Worm (Caenorhabditis elegans) whole organism, mixed stage, embryonic: ENCODE data around the gene mrpl-40.

Experiments
- bed-3 ChIP-seq: fragments of 200-800 bp; sonication (Bioruptor generic); optimal IDR thresholded peaks from 3 replicates; lab custom pipeline; 2018; ENCODE audit warnings: mild to moderate bottlenecking, missing genetic modification characterization, moderate library complexity, missing compliant biosample characterization
- blmp-1 ChIP-seq: fragments of 150-350 bp; optimal IDR thresholded peaks from 2 replicates; lab custom pipeline; 2014; ENCODE audit warnings: missing biosample characterization, missing genetic modification characterization
- ceh-39 ChIP-seq: fragments of 150-350 bp; optimal IDR thresholded peaks from 2 replicates; lab custom pipeline; 2014; ENCODE audit warnings: missing biosample characterization, missing genetic modification characterization
- ceh-43 ChIP-seq: fragments of 200-800 bp; sonication (Bioruptor generic); optimal IDR thresholded peaks from 2 replicates; lab custom pipeline; 2018; ENCODE audit warnings: mild to moderate bottlenecking, missing genetic modification characterization, moderate library complexity, missing compliant biosample characterization
- ceh-83 ChIP-seq: fragments of 200-800 bp; sonication (Bioruptor generic); optimal IDR thresholded peaks from 2 replicates; lab custom pipeline; 2018; ENCODE audit warnings: mild to moderate bottlenecking, missing genetic modification characterization, missing compliant biosample characterization
- ces-1 ChIP-seq: fragments of 150-350 bp; optimal IDR thresholded peaks from 2 replicates; lab custom pipeline; 2014; ENCODE audit warnings: missing biosample characterization, missing genetic modification reagents, missing genetic modification characterization
- cnd-1 ChIP-seq: fragments of 200-800 bp; sonication (Bioruptor generic); optimal IDR thresholded peaks from 2 replicates; lab custom pipeline; 2018; ENCODE audit warnings: mild to moderate bottlenecking, missing genetic modification characterization, missing compliant biosample characterization
- drap-1 ChIP-seq: fragments of 200-800 bp; sonication (Bioruptor generic); optimal IDR thresholded peaks from 3 replicates; lab custom pipeline; 2018; ENCODE audit warnings: mild to moderate bottlenecking, missing genetic modification characterization, missing compliant biosample characterization
- elt-1 ChIP-seq: sonication (generic microtip); optimal IDR thresholded peaks from 2 replicates; lab custom pipeline; 2017; ENCODE audit warnings: missing genetic modification characterization, mild to moderate bottlenecking, missing compliant biosample characterization, antibody characterized with exemption, moderate library complexity, borderline replicate concordance; ENCODE audit not compliant: insufficient read depth
- elt-3 ChIP-seq: fragments of 150-350 bp; optimal IDR thresholded peaks from 2 replicates; lab custom pipeline; 2014; ENCODE audit warnings: missing biosample characterization, missing genetic modification characterization
- flh-1 ChIP-seq: fragments of 200-800 bp; sonication (Bioruptor generic); optimal IDR thresholded peaks from 2 replicates; lab custom pipeline; 2018; ENCODE audit warnings: mild to moderate bottlenecking, missing genetic modification characterization, moderate library complexity, missing compliant biosample characterization
- ham-2 ChIP-seq: fragments of 200-800 bp; sonication (Bioruptor generic); optimal IDR thresholded peaks from 2 replicates; lab custom pipeline; 2018; ENCODE audit warnings: mild to moderate bottlenecking, missing genetic modification characterization, missing compliant biosample characterization
- hlh-1 ChIP-seq: fragments of 150-350 bp; optimal IDR thresholded peaks from 2 replicates; lab custom pipeline; 2014; ENCODE audit warnings: missing biosample characterization, missing genetic modification reagents, missing genetic modification characterization
- lin-13 ChIP-seq: fragments of 150-350 bp; optimal IDR thresholded peaks from 2 replicates; lab custom pipeline; 2014; ENCODE audit warnings: missing biosample characterization, missing genetic modification characterization
- lin-32 ChIP-seq: fragments of 200-800 bp; sonication (Bioruptor generic); optimal IDR thresholded peaks from 2 replicates; lab custom pipeline; 2018; ENCODE audit warnings: mild to moderate bottlenecking, missing genetic modification characterization, missing compliant biosample characterization
- lsy-2 ChIP-seq: fragments of 150-350 bp; optimal IDR thresholded peaks from 2 replicates; lab custom pipeline; 2014; ENCODE audit warnings: missing biosample characterization, missing genetic modification characterization
- mab-5 ChIP-seq: fragments of 150-350 bp; optimal IDR thresholded peaks from 2 replicates; lab custom pipeline; 2014; ENCODE audit warnings: missing biosample characterization, missing genetic modification characterization
- mep-1 ChIP-seq: fragments of 150-350 bp; optimal IDR thresholded peaks from 2 replicates; lab custom pipeline; 2017; ENCODE audit warnings: missing biosample characterization, missing genetic modification reagents, missing genetic modification characterization, inconsistent platforms
- mls-2 ChIP-seq: sonication (generic microtip); optimal IDR thresholded peaks from 2 replicates; lab custom pipeline; 2016; ENCODE audit warnings: mild to moderate bottlenecking, missing genetic modification characterization, moderate library complexity, missing compliant biosample characterization
- nhr-12 ChIP-seq: fragments of 150-350 bp; optimal IDR thresholded peaks from 2 replicates; lab custom pipeline; 2014; ENCODE audit warnings: missing biosample characterization, missing genetic modification characterization
- nhr-237 ChIP-seq: fragments of 150-350 bp; optimal IDR thresholded peaks from 2 replicates; lab custom pipeline; 2014; ENCODE audit warnings: missing biosample characterization, missing genetic modification characterization
- nhr-28 ChIP-seq: fragments of 150-350 bp; optimal IDR thresholded peaks from 2 replicates; lab custom pipeline; 2014; ENCODE audit warnings: missing biosample characterization, missing genetic modification characterization
- nhr-76 ChIP-seq: sonication (generic microtip); optimal IDR thresholded peaks from 2 replicates; lab custom pipeline; 2017; ENCODE audit warnings: missing biosample characterization, missing genetic modification characterization
- pha-4 ChIP-seq: fragments of 150-350 bp; optimal IDR thresholded peaks from 2 replicates; lab custom pipeline; 2018; ENCODE audit warnings: missing biosample characterization, missing genetic modification reagents, missing genetic modification characterization
- sptf-1 ChIP-seq: sonication (generic microtip); optimal IDR thresholded peaks from 2 replicates; lab custom pipeline; 2017; ENCODE audit warnings: mild to moderate bottlenecking, missing genetic modification characterization, moderate library complexity, missing compliant biosample characterization
- tbx-8 ChIP-seq: fragments of 200-800 bp; sonication (Bioruptor generic); optimal IDR thresholded peaks from 2 replicates; lab custom pipeline; 2018; ENCODE audit warnings: mild to moderate bottlenecking, missing genetic modification characterization, moderate library complexity, missing compliant biosample characterization
- unc-120 ChIP-seq: sonication (generic microtip); optimal IDR thresholded peaks from 2 replicates; lab custom pipeline; 2017; ENCODE audit warnings: missing genetic modification characterization, missing compliant biosample characterization; ENCODE audit not compliant: poor library complexity, severe bottlenecking
- unc-62 ChIP-seq: fragments of 150-350 bp; optimal IDR thresholded peaks from 2 replicates; lab custom pipeline; 2014; ENCODE audit warnings: missing biosample characterization, missing genetic modification reagents, missing genetic modification characterization
- ztf-11 ChIP-seq: fragments of 150-350 bp; optimal IDR thresholded peaks from 2 replicates; lab custom pipeline; 2014; ENCODE audit warnings: missing biosample characterization, missing genetic modification characterization

Gene mrpl-40

DNA sequence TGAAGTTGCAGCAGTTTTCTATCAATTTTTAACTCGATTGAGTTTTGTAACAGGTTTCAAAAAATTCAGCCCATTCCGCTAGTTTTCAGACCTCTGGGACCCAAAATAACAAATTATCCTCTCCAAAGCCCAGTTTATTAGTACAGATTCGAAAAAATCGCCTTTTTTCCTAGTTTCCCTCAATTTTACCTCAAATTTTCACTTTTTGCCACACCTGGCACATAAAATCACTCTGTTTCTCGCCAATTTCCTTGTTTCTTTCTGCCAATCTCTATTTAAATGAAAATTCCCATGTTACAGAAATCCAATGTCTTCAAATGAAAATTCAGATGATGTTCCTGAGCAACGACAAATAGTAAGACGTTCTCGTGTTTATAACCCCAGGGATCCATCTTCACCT, 44.8 kb downstream of the mrpl-40 start, which contains the start of gene pals-22:
pals-22 (plus strand) TSS at position 301 of the 400 bp plus-strand sequence.
- TF ChIP-seq unc-62 (GFP tag; lab: Kevin White, UChicago) = no peak
- TF ChIP-seq pha-4 = no peak
- TF ChIP-seq lin-13 (tag; lab: Kevin White, UChicago) = no peak
- no peak for TF ChIP-seq blmp-1 (tag; lab: Kevin White, UChicago)
- TF ChIP-seq nhr-12 (tag; lab: Kevin White, UChicago) = no peak
- TF ChIP-seq cnd-1 (tag; lab: Kevin White, UChicago) = no peak
- TF ChIP-seq nhr-237 (tag; lab: Kevin White, UChicago) = no peak
- no peak for TF ChIP-seq sptf-1 (tag; lab: Kevin White, UChicago)
- TF ChIP-seq lsy-2 = no peak
- TF ChIP-seq drap-1 (GFP tag; lab: Kevin White, UChicago) = no peak
- no peak for TF ChIP-seq mep-1 (tag; lab: Kevin White, UChicago)
- TF ChIP-seq hlh-1 = no peak
- TF ChIP-seq mls-2 (tag; lab: Kevin White, UChicago) = no peak
- no peak for TF ChIP-seq nhr-28
- no peak for TF ChIP-seq elt-3
- no peak for TF ChIP-seq mab-5 (tag; lab: Kevin White, UChicago)
- TF ChIP-seq tbx-8 (GFP tag; lab: Kevin White, UChicago) = no peak
- no peak for TF ChIP-seq nhr-76 (tag; lab: Kevin White, UChicago)
- no peak for TF ChIP-seq ceh-83 (GFP tag; lab: Kevin White, UChicago)

DNA sequence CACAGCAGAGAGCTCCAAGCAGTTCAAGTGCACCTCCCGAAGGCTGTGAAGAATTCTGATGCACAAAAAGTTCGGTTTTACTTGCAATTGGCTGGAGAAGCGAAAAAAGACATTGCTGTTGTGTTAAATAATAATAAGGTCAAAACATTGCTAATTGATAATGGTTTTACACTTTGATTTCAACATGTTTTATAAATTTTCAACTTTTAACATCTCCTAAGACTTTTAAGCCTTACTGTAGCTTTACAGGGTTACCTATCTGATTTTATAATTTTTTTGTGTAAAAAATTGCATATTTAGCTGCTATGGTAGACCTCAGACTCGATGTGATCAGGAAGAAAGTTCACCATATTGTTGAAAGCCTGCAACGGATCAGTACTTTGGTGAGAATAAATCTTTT, 46.8 kb downstream of the mrpl-40 start, which contains the start of gene pals-25:
pals-25 (plus strand) TSS at position 301 of the 400 bp plus-strand sequence.
- TF ChIP-seq elt-1 (no peak), ztf-11 (no peak), ham-2 (GFP tag; lab: Kevin White, UChicago) (no peak), unc-120 (tag; lab: Kevin White, UChicago) (no peak), sptf-1 (tag; lab: Kevin White, UChicago) (no peak), hlh-1 (no peak), mab-5 (tag; lab: Kevin White, UChicago) (no peak), ceh-83 (GFP tag; lab: Kevin White, UChicago) (no peak), drap-1 (GFP tag; lab: Kevin White, UChicago) (no peak), bed-3 (GFP tag; lab: Kevin White, UChicago) (no peak), ces-1 (GFP tag; lab: Kevin White, UChicago) (no peak), tbx-8 (GFP tag; lab: Kevin White, UChicago) (no peak), ceh-43 (GFP tag; lab: Kevin White, UChicago) (no peak), ceh-39 (tag; lab: Kevin White, UChicago) (no peak), flh-1 (GFP tag; lab: Kevin White, UChicago) (no peak), nhr-12 (tag; lab: Kevin White, UChicago) (no peak), lin-32 (GFP tag; lab: Kevin White, UChicago) (no peak), cnd-1 (tag; lab: Kevin White, UChicago) (no peak)
